Worm (Caenorhabditis elegans) whole organism, L1 larva: ENCODE data around the gene C49C8.8.
A peak's percentile ranks its signal among the peaks of the same experiment; 100 is the strongest.

Experiments
- C16A3.4 ChIP-seq: fragments of 150-350 bp; optimal IDR thresholded peaks from 2 replicates; lab custom pipeline; 2014; ENCODE audit warnings: missing biosample characterization, missing genetic modification characterization
- C34B4.2 ChIP-seq: sonication (generic microtip); optimal IDR thresholded peaks from 2 replicates; lab custom pipeline; 2017; ENCODE audit warnings: mild to moderate bottlenecking, missing genetic modification characterization, missing compliant biosample characterization
- alr-1 ChIP-seq: fragments of 200-800 bp; sonication (Bioruptor generic); optimal IDR thresholded peaks from 2 replicates; lab custom pipeline; 2018; ENCODE audit warnings: borderline replicate concordance, mild to moderate bottlenecking, missing genetic modification characterization, missing compliant biosample characterization
- aly-2 ChIP-seq: fragments of 150-350 bp; optimal IDR thresholded peaks from 2 replicates; lab custom pipeline; 2014; ENCODE audit warnings: missing biosample characterization, missing genetic modification characterization
- ama-1 ChIP-seq: fragments of 150-350 bp; optimal IDR thresholded peaks from 2 replicates; lab custom pipeline; 2014
- blmp-1 ChIP-seq: fragments of 150-350 bp; optimal IDR thresholded peaks from 2 replicates; lab custom pipeline; 2014; ENCODE audit warnings: missing biosample characterization, missing genetic modification characterization
- ceh-8 ChIP-seq: fragments of 200-800 bp; sonication (Bioruptor generic); optimal IDR thresholded peaks from 2 replicates; lab custom pipeline; 2018; ENCODE audit warnings: mild to moderate bottlenecking, missing genetic modification characterization, moderate library complexity, missing compliant biosample characterization
- ceh-82 ChIP-seq, 3 experiments: fragments of 150-350 bp in 1 of 3; sonication (generic microtip) in 2 of 3; optimal IDR thresholded peaks; 2 replicates each; lab custom pipeline; 2014 to 2017; ENCODE audit warnings: missing biosample characterization in 3 of 3, missing genetic modification characterization in 3 of 3
- ceh-90 ChIP-seq: sonication (generic microtip); optimal IDR thresholded peaks from 2 replicates; lab custom pipeline; 2016; ENCODE audit warnings: missing genetic modification characterization, missing compliant biosample characterization
- dpl-1 ChIP-seq, 3 experiments: fragments of 150-350 bp in 2 of 3; sonication (generic microtip) in 1 of 3; optimal IDR thresholded peaks; 2 replicates each; lab custom pipeline; 2014 to 2017; ENCODE audit warnings: missing biosample characterization in 3 of 3, missing genetic modification characterization in 3 of 3, missing genetic modification reagents in 3 of 3
- efl-1 ChIP-seq, 4 experiments: fragments of 150-350 bp; optimal IDR thresholded peaks in 3 of 4; peaks in 1 of 4; 1 replicate in 1 of 4; 2 replicates in 3 of 4; lab custom pipeline; 2014; ENCODE audit warnings: missing biosample characterization in 2 of 4, missing genetic modification characterization in 2 of 4, missing genetic modification reagents in 2 of 4
- efl-3 ChIP-seq: fragments of 200-800 bp; sonication (Bioruptor generic); optimal IDR thresholded peaks from 2 replicates; lab custom pipeline; 2018; ENCODE audit warnings: mild to moderate bottlenecking, missing genetic modification characterization, missing compliant biosample characterization
- elt-2 ChIP-seq: sonication (generic microtip); optimal IDR thresholded peaks from 2 replicates; lab custom pipeline; 2016; ENCODE audit warnings: missing genetic modification characterization, mild to moderate bottlenecking, inconsistent platforms, missing compliant biosample characterization, missing genetic modification reagents
- fkh-4 ChIP-seq: sonication (generic microtip); optimal IDR thresholded peaks from 2 replicates; lab custom pipeline; 2016; ENCODE audit warnings: missing compliant biosample characterization, missing genetic modification characterization, borderline replicate concordance
- irx-1 ChIP-seq: sonication (generic microtip); optimal IDR thresholded peaks from 2 replicates; lab custom pipeline; 2016; ENCODE audit warnings: missing genetic modification characterization, missing compliant biosample characterization
- isw-1 ChIP-seq: fragments of 200-800 bp; sonication (Bioruptor generic); IDR thresholded peaks from 2 replicates; pipeline ENCODE4 v1.3.6; 2022; ENCODE audit warnings: missing genetic modification characterization, missing compliant biosample characterization
- jun-1 ChIP-seq: fragments of 150-350 bp; optimal IDR thresholded peaks from 2 replicates; lab custom pipeline; 2014; ENCODE audit warnings: missing biosample characterization, missing genetic modification reagents, missing genetic modification characterization
- lin-14 ChIP-seq: fragments of 200-800 bp; sonication (Bioruptor generic); optimal IDR thresholded peaks from 2 replicates; lab custom pipeline; 2018; ENCODE audit warnings: mild to moderate bottlenecking, missing genetic modification characterization, moderate library complexity, missing compliant biosample characterization
- lin-35 ChIP-seq, 2 experiments: fragments of 150-350 bp; optimal IDR thresholded peaks; 2 replicates each; lab custom pipeline; 2014; ENCODE audit warnings: missing biosample characterization in 2 of 2, missing genetic modification characterization in 2 of 2, missing genetic modification reagents in 2 of 2
- lir-3 ChIP-seq: sonication (generic microtip); optimal IDR thresholded peaks from 2 replicates; lab custom pipeline; 2016; ENCODE audit warnings: mild to moderate bottlenecking, missing genetic modification characterization, moderate library complexity, missing compliant biosample characterization; ENCODE audit not compliant: poor library complexity
- lsy-2 ChIP-seq, 2 experiments: fragments of 150-350 bp; optimal IDR thresholded peaks; 2 replicates each; lab custom pipeline; 2014; ENCODE audit warnings: missing biosample characterization in 2 of 2, missing genetic modification characterization in 2 of 2
- mdl-1 ChIP-seq, 2 experiments: fragments of 150-350 bp; optimal IDR thresholded peaks; 2 replicates each; lab custom pipeline; 2014 to 2017; ENCODE audit warnings: missing biosample characterization in 2 of 2, missing genetic modification characterization in 2 of 2, inconsistent platforms in 1 of 2
- mep-1 ChIP-seq: fragments of 150-350 bp; optimal IDR thresholded peaks from 2 replicates; lab custom pipeline; 2014; ENCODE audit warnings: missing biosample characterization, missing genetic modification characterization
- nhr-11 ChIP-seq: fragments of 150-350 bp; optimal IDR thresholded peaks from 2 replicates; lab custom pipeline; 2014; ENCODE audit warnings: missing biosample characterization, missing genetic modification characterization
- nhr-12 ChIP-seq: sonication (generic microtip); optimal IDR thresholded peaks from 2 replicates; lab custom pipeline; 2017; ENCODE audit warnings: missing biosample characterization, missing genetic modification characterization
- nhr-20 ChIP-seq: sonication (generic microtip); optimal IDR thresholded peaks from 2 replicates; lab custom pipeline; 2016; ENCODE audit warnings: mild to moderate bottlenecking, missing genetic modification characterization, missing compliant biosample characterization
- nhr-28 ChIP-seq: fragments of 150-350 bp; optimal IDR thresholded peaks from 2 replicates; lab custom pipeline; 2014; ENCODE audit warnings: missing biosample characterization, missing genetic modification characterization
- nhr-71 ChIP-seq: sonication (generic microtip); optimal IDR thresholded peaks from 2 replicates; lab custom pipeline; 2016; ENCODE audit warnings: mild to moderate bottlenecking, missing genetic modification characterization, moderate library complexity, missing compliant biosample characterization
- nhr-90 ChIP-seq: sonication (generic microtip); optimal IDR thresholded peaks from 2 replicates; lab custom pipeline; 2016; ENCODE audit warnings: mild to moderate bottlenecking, missing genetic modification characterization, missing compliant biosample characterization; ENCODE audit not compliant: poor library complexity
- pag-3 ChIP-seq: sonication (generic microtip); optimal IDR thresholded peaks from 2 replicates; lab custom pipeline; 2017; ENCODE audit warnings: missing genetic modification characterization, mild to moderate bottlenecking, missing compliant biosample characterization, antibody characterized with exemption, borderline replicate concordance; ENCODE audit not compliant: insufficient read depth
- rnt-1 ChIP-seq: sonication (generic microtip); optimal IDR thresholded peaks from 2 replicates; lab custom pipeline; 2016; ENCODE audit warnings: mild to moderate bottlenecking, missing genetic modification characterization, moderate library complexity, missing compliant biosample characterization
- snpc-4 ChIP-seq: fragments of 150-350 bp; optimal IDR thresholded peaks from 2 replicates; lab custom pipeline; 2014; ENCODE audit warnings: missing biosample characterization, missing genetic modification characterization
- snu-23 ChIP-seq: sonication (generic microtip); optimal IDR thresholded peaks from 2 replicates; lab custom pipeline; 2016; ENCODE audit warnings: missing genetic modification characterization, missing compliant biosample characterization
- sox-4 ChIP-seq: sonication (generic microtip); optimal IDR thresholded peaks from 2 replicates; lab custom pipeline; 2016; ENCODE audit warnings: missing genetic modification characterization, missing compliant biosample characterization
- sptf-1 ChIP-seq: fragments of 150-350 bp; optimal IDR thresholded peaks from 2 replicates; lab custom pipeline; 2014; ENCODE audit warnings: missing biosample characterization, missing genetic modification characterization
- sup-37 ChIP-seq: fragments of 200-800 bp; sonication (Bioruptor generic); optimal IDR thresholded peaks from 2 replicates; lab custom pipeline; 2018; ENCODE audit warnings: mild to moderate bottlenecking, missing genetic modification characterization, missing compliant biosample characterization
- swsn-7 ChIP-seq: sonication (generic microtip); optimal IDR thresholded peaks from 2 replicates; lab custom pipeline; 2016; ENCODE audit warnings: missing genetic modification characterization, missing compliant biosample characterization
- unc-130 ChIP-seq: fragments of 150-350 bp; optimal IDR thresholded peaks from 2 replicates; lab custom pipeline; 2017; ENCODE audit warnings: missing biosample characterization, missing genetic modification characterization, inconsistent platforms
- unc-98 ChIP-seq: fragments of 200-800 bp; sonication (Bioruptor generic); IDR thresholded peaks from 2 replicates; pipeline ENCODE4 v1.3.6; 2022; ENCODE audit warnings: missing genetic modification characterization, missing compliant biosample characterization
- zag-1 ChIP-seq: fragments of 150-350 bp; optimal IDR thresholded peaks from 2 replicates; lab custom pipeline; 2014; ENCODE audit warnings: missing biosample characterization, missing genetic modification characterization

The C49C8.8 gene

DNA sequence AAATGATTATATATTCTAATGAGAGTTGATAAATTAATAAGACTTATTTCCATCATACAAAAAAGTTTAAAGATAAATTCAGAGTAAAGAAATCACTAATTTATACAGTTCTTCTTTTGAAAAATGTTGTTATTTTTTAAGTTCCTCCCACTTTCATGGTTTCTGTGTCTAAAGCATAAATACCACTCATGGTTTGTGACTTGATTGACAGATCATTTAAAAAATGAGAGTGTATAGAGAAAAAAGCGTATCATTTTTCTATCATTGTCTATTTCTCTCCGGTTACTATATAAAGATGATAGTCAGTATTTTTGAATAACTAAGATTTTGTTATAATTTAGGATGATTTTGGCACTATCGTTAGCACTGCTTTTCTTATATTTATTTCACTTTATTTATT is 37.3 kb upstream of the C49C8.8 start, which contains the start of gene cyp-33E3:
Gene cyp-33E3 (plus strand): TSS at position 316 of the 400 bp plus-strand sequence.
- TF ChIP-seq efl-1 (optimal IDR thresholded peaks at IDR 0.05; lab: Kevin White, UChicago): no peak
- TF ChIP-seq efl-1 (GFP tag; optimal IDR thresholded peaks at IDR 0.05 in 1 of 2; lab: Kevin White, UChicago): peak in 1 of 2 experiments; percentile 11
- TF ChIP-seq mdl-1 (tag; optimal IDR thresholded peaks at IDR 0.05; lab: Kevin White, UChicago): no peak
- peak; percentile 24 for TF ChIP-seq lin-14 (GFP tag; lab: Kevin White, UChicago)
- no peak for TF ChIP-seq swsn-7 (tag; lab: Kevin White, UChicago)

ce11 chrIV:8615314-8615713 is 36.6 kb upstream of the C49C8.8 start:
- TF ChIP-seq unc-98 (no peak), C34B4.2 (tag; lab: Kevin White, UChicago) (no peak), nhr-11 (no peak), ceh-8 (no peak)
- TF ChIP-seq, all 84 proteins: peak for 0

ce11 chrIV:8617047-8617446 is 34.9 kb upstream of the C49C8.8 start, which contains the start of the genes F42A9.7 and F42A9.3:
TSS of gene F42A9.7 (minus strand) at chrIV:8617147.
TSS of gene F42A9.3 (plus strand) at chrIV:8617260.
- TF ChIP-seq mdl-1 (tag; optimal IDR thresholded peaks at IDR 0.05; lab: Kevin White, UChicago) (no peak), snpc-4 (tag; lab: Kevin White, UChicago) (no peak), ceh-90 (no peak)

DNA sequence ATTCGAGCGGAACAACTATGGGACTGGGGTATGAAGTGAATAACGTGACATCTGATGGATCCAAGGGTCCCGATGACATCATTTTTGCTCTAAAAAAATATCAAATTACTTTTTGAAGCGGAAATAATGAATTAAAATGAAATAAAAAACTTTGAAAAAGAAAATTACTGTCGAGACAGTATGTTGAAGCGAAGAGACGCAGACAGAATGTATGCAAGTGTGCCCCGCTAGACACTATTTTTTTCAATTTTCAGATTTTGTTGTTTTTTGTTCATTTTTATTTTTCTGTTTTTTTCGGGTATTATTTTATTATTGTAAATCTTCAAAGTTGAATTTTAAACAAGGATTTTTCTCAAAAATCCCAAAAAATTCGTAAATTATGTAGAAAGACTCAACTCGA is 33.2 kb upstream of the C49C8.8 start, which contains the start of gene F42A9.8:
Gene F42A9.8 (minus strand): TSS at position 88 of the 400 bp plus-strand sequence.
- TF ChIP-seq zag-1: no peak
- TF ChIP-seq blmp-1 (tag; lab: Kevin White, UChicago): peak; percentile 6
- peak; percentile 25 to 26 for TF ChIP-seq efl-1 (optimal IDR thresholded peaks at IDR 0.05; lab: Kevin White, UChicago)
- TF ChIP-seq efl-1 (GFP tag; optimal IDR thresholded peaks at IDR 0.05 in 1 of 2; lab: Kevin White, UChicago): peak; percentile 39 to 85
- peak in 1 of 3 experiments; percentile 30 for TF ChIP-seq dpl-1 (GFP tag; optimal IDR thresholded peaks at IDR 0.05; lab: Kevin White, UChicago)
- TF ChIP-seq ceh-90: no peak
- no peak for TF ChIP-seq C34B4.2 (tag; lab: Kevin White, UChicago)
- TF ChIP-seq alr-1 (tag; lab: Kevin White, UChicago): no peak
- peak; percentile 21 for TF ChIP-seq mep-1 (tag; lab: Kevin White, UChicago)
- no peak for TF ChIP-seq sup-37 (GFP tag; lab: Kevin White, UChicago)
- peak; percentile 42 for TF ChIP-seq lin-14 (GFP tag; lab: Kevin White, UChicago)
- TF ChIP-seq nhr-20: peak; percentile 6
- peak; percentile 31 for TF ChIP-seq nhr-71 (tag; lab: Kevin White, UChicago)
- no peak for TF ChIP-seq lir-3 (tag; lab: Kevin White, UChicago)
- no peak for TF ChIP-seq aly-2 (tag; lab: Kevin White, UChicago)
- TF ChIP-seq rnt-1 (tag; lab: Kevin White, UChicago): no peak
- TF ChIP-seq sptf-1 (tag; lab: Kevin White, UChicago): no peak
- peak in 1 of 2 experiments; percentile 42 for TF ChIP-seq lin-35 (GFP tag; optimal IDR thresholded peaks at IDR 0.05; lab: Kevin White, UChicago)
- TF ChIP-seq C16A3.4: no peak
- peak; percentile 35 for TF ChIP-seq snu-23
- no peak for TF ChIP-seq efl-3 (GFP tag; lab: Kevin White, UChicago)
- peak; percentile 18 to 49 for TF ChIP-seq lsy-2 (tag; optimal IDR thresholded peaks at IDR 0.05; lab: Kevin White, UChicago)
- TF ChIP-seq ceh-82 (tag; optimal IDR thresholded peaks at IDR 0.05; lab: Kevin White, UChicago): peak in 1 of 3 experiments; percentile 11
- TF ChIP-seq unc-130 (tag; lab: Kevin White, UChicago): no peak
- TF ChIP-seq elt-2 (tag; lab: Kevin White, UChicago): no peak
- no peak for TF ChIP-seq irx-1 (tag; lab: Kevin White, UChicago)
- TF ChIP-seq nhr-12 (tag; lab: Kevin White, UChicago): no peak

- TF ChIP-seq irx-1 (tag; lab: Kevin White, UChicago) (peak; percentile 1), efl-1 (optimal IDR thresholded peaks at IDR 0.05; lab: Kevin White, UChicago) (peak; percentile 66 to 74), efl-1 (GFP tag; optimal IDR thresholded peaks at IDR 0.05 in 1 of 2; lab: Kevin White, UChicago) (peak; percentile 53 to 90), mdl-1 (tag; optimal IDR thresholded peaks at IDR 0.05; lab: Kevin White, UChicago) (peak in 1 of 2 experiments; percentile 57), sox-4 (tag; lab: Kevin White, UChicago) (no peak), lin-14 (GFP tag; lab: Kevin White, UChicago) (peak; percentile 95), isw-1 (GFP tag; lab: Robert Waterston, UW) (no peak), dpl-1 (GFP tag; optimal IDR thresholded peaks at IDR 0.05; lab: Kevin White, UChicago) (peak; percentile 31 to 48 (median 44)), fkh-4 (tag; lab: Kevin White, UChicago) (no peak), ama-1 (lab: Kevin White, UChicago) (no peak), alr-1 (tag; lab: Kevin White, UChicago) (no peak), jun-1 (tag; lab: Kevin White, UChicago) (peak; percentile 9), nhr-90 (peak; percentile 33), swsn-7 (tag; lab: Kevin White, UChicago) (peak; percentile 58), ceh-82 (tag; optimal IDR thresholded peaks at IDR 0.05; lab: Kevin White, UChicago) (peak in 2 of 3 experiments; percentile 31 to 63), lir-3 (tag; lab: Kevin White, UChicago) (peak; percentile 49), nhr-28 (tag; lab: Kevin White, UChicago) (no peak), zag-1 (no peak), pag-3 (no peak)
These were observed 31.7 kb upstream of the C49C8.8 start, which contains the start of gene lin-49 for ce11 chrIV:8620102-8620733. TSS of gene lin-49 (plus strand) at chrIV:8620683.
